Worm (Caenorhabditis elegans): ENCODE measurements around the gene srxa-13.

ce11 chrV:13954056-13954455, 24.5 kb downstream of the srxa-13 start, which contains the start of gene swt-6:
- no peak for TF ChIP-seq dve-1 (tag; optimal IDR thresholded peaks at IDR 0.05; ENCODE audit: insufficient read depth)
- TF ChIP-seq nhr-41 (GFP tag; IDR thresholded peaks at IDR 0.05) = no peak
- no peak for TF ChIP-seq snpc-4 (tag; optimal IDR thresholded peaks at IDR 0.05)
- no peak for TF ChIP-seq lsy-2 (tag; optimal IDR thresholded peaks at IDR 0.05)
